Fruit fly (Drosophila melanogaster) whole organism, embryonic: ENCODE measurements around the gene CG15044.

ENCODE experiments used
- Abd-B ChIP-seq: fragments of 200-800 bp; sonication (Bioruptor generic); optimal IDR thresholded peaks from 2 replicates; lab custom pipeline; 2018; ENCODE audit warnings: missing biosample characterization, mild to moderate bottlenecking, missing genetic modification characterization, moderate library complexity
- Aef1 ChIP-seq: fragments of 200-800 bp; sonication (Bioruptor generic); IDR thresholded peaks from 3 replicates; pipeline ENCODE4 v1.3.6; 2022; ENCODE audit warnings: missing biosample characterization, missing genetic modification characterization
- Atf-2 ChIP-seq: fragments of 200-800 bp; sonication (Bioruptor generic); optimal IDR thresholded peaks from 2 replicates; lab custom pipeline; 2016; ENCODE audit warnings: missing biosample characterization, missing genetic modification characterization
- BtbVII ChIP-seq: fragments of 200-800 bp; sonication (Bioruptor generic); optimal IDR thresholded peaks from 3 replicates; lab custom pipeline; 2017; ENCODE audit warnings: missing biosample characterization, mild to moderate bottlenecking, missing genetic modification characterization
- C15 ChIP-seq: fragments of 200-800 bp; sonication (Bioruptor generic); IDR thresholded peaks from 3 replicates; pipeline ENCODE4 v1.3.6; 2022; ENCODE audit warnings: missing biosample characterization, missing genetic modification characterization
- CG10979 ChIP-seq: fragments of 200-800 bp; sonication (Bioruptor generic); optimal IDR thresholded peaks from 2 replicates; lab custom pipeline; 2018; ENCODE audit warnings: missing biosample characterization, mild to moderate bottlenecking, missing genetic modification characterization, moderate library complexity
- CG12104 ChIP-seq: fragments of 200-800 bp; sonication (Bioruptor generic); optimal IDR thresholded peaks from 3 replicates; lab custom pipeline; 2016; ENCODE audit warnings: missing biosample characterization, missing genetic modification characterization
- CG12391 ChIP-seq: fragments of 200-800 bp; sonication (Bioruptor generic); optimal IDR thresholded peaks from 3 replicates; lab custom pipeline; 2018; ENCODE audit warnings: missing biosample characterization, mild to moderate bottlenecking, missing genetic modification characterization, moderate library complexity
- CG12659 ChIP-seq: fragments of 200-800 bp; sonication (Bioruptor generic); optimal IDR thresholded peaks from 3 replicates; lab custom pipeline; 2017; ENCODE audit warnings: mild to moderate bottlenecking, missing biosample characterization, missing genetic modification reagents, missing genetic modification characterization
- CG14014 ChIP-seq: fragments of 200-800 bp; sonication (Bioruptor generic); IDR thresholded peaks from 2 replicates; pipeline ENCODE4 v1.3.6; 2022; ENCODE audit warnings: missing biosample characterization, missing genetic modification characterization
- CG14710 ChIP-seq: fragments of 200-800 bp; sonication (Bioruptor generic); optimal IDR thresholded peaks from 3 replicates; lab custom pipeline; 2019; ENCODE audit warnings: missing biosample characterization, mild to moderate bottlenecking, missing genetic modification characterization, moderate library complexity
- CG15269 ChIP-seq: fragments of 200-800 bp; sonication (Bioruptor generic); optimal IDR thresholded peaks from 2 replicates; lab custom pipeline; 2018; ENCODE audit warnings: missing biosample characterization, mild to moderate bottlenecking, missing genetic modification characterization, moderate library complexity
- CG15696 ChIP-seq: fragments of 200-800 bp; sonication (Bioruptor generic); optimal IDR thresholded peaks from 2 replicates; lab custom pipeline; 2019; ENCODE audit warnings: missing biosample characterization, mild to moderate bottlenecking, missing genetic modification characterization, moderate library complexity
- CG16863 ChIP-seq: fragments of 200-800 bp; sonication (Bioruptor generic); optimal IDR thresholded peaks from 3 replicates; lab custom pipeline; 2016; ENCODE audit warnings: missing biosample characterization, missing genetic modification characterization
- CG17361 ChIP-seq: fragments of 200-800 bp; sonication (Bioruptor generic); IDR thresholded peaks from 3 replicates; pipeline ENCODE4 v1.3.6; 2022; ENCODE audit warnings: missing biosample characterization, missing genetic modification characterization
- CG18011 ChIP-seq: fragments of 200-800 bp; sonication (Bioruptor generic); optimal IDR thresholded peaks from 2 replicates; lab custom pipeline; 2017; ENCODE audit warnings: missing biosample characterization, missing genetic modification characterization, mild to moderate bottlenecking, moderate library complexity, missing genotype
- CG18619 ChIP-seq: fragments of 200-800 bp; sonication (Bioruptor generic); optimal IDR thresholded peaks from 3 replicates; lab custom pipeline; 2017; ENCODE audit warnings: missing biosample characterization, mild to moderate bottlenecking, missing genetic modification characterization
- CG2116 ChIP-seq: fragments of 200-800 bp; sonication (Bioruptor generic); optimal IDR thresholded peaks from 3 replicates; lab custom pipeline; 2018; ENCODE audit warnings: missing biosample characterization, mild to moderate bottlenecking, missing genetic modification characterization
- CG6654 ChIP-seq: fragments of 200-800 bp; sonication (Bioruptor generic); optimal IDR thresholded peaks from 2 replicates; lab custom pipeline; 2017; ENCODE audit warnings: missing biosample characterization, mild to moderate bottlenecking, missing genetic modification characterization
- CG6813 ChIP-seq: fragments of 200-800 bp; sonication (Bioruptor generic); optimal IDR thresholded peaks from 2 replicates; lab custom pipeline; 2017; ENCODE audit warnings: missing biosample characterization, missing genetic modification characterization, mild to moderate bottlenecking, moderate library complexity, missing genetic modification reagents
- CG8089 ChIP-seq: fragments of 200-800 bp; sonication (Bioruptor generic); optimal IDR thresholded peaks from 3 replicates; lab custom pipeline; 2016; ENCODE audit warnings: missing biosample characterization, missing genetic modification characterization
- CG8388 ChIP-seq: fragments of 200-800 bp; sonication (Bioruptor generic); optimal IDR thresholded peaks from 2 replicates; lab custom pipeline; 2019; ENCODE audit warnings: missing biosample characterization, mild to moderate bottlenecking, missing genetic modification characterization, moderate library complexity
- CG9727 ChIP-seq: fragments of 200-800 bp; sonication (Bioruptor generic); optimal IDR thresholded peaks from 3 replicates; lab custom pipeline; 2017; ENCODE audit warnings: missing biosample characterization, mild to moderate bottlenecking, missing genetic modification characterization
- Chrac-16 ChIP-seq: fragments of 200-800 bp; sonication (Bioruptor generic); optimal IDR thresholded peaks from 3 replicates; lab custom pipeline; 2016; ENCODE audit warnings: missing biosample characterization, missing genetic modification characterization
- Dip3 ChIP-seq: fragments of 200-800 bp; sonication (Bioruptor generic); optimal IDR thresholded peaks from 3 replicates; lab custom pipeline; 2016; ENCODE audit warnings: missing biosample characterization, missing genetic modification characterization
- Dp ChIP-seq: fragments of 200-800 bp; sonication (Bioruptor generic); optimal IDR thresholded peaks from 2 replicates; lab custom pipeline; 2018; ENCODE audit warnings: missing biosample characterization, mild to moderate bottlenecking, missing genetic modification characterization, moderate library complexity
- E2f1 ChIP-seq: fragments of 200-800 bp; sonication (Bioruptor generic); IDR thresholded peaks from 2 replicates; pipeline ENCODE4 v1.3.6; 2022; ENCODE audit warnings: missing biosample characterization, missing genetic modification characterization
- Ets65A ChIP-seq: fragments of 200-800 bp; sonication (Bioruptor generic); peaks from one replicate; lab custom pipeline; 2016; ENCODE audit warnings: missing biosample characterization, missing genetic modification characterization
- HHEX ChIP-seq: fragments of 200-800 bp; sonication (Bioruptor generic); optimal IDR thresholded peaks from 3 replicates; lab custom pipeline; 2017; ENCODE audit warnings: missing biosample characterization, mild to moderate bottlenecking, missing genetic modification characterization, missing genetic modification reagents
- Hr51 ChIP-seq, 2 experiments: fragments of 200-800 bp; sonication (Bioruptor generic); optimal IDR thresholded peaks; 2 replicates in 1 of 2; 3 replicates in 1 of 2; lab custom pipeline; 2016 to 2018; ENCODE audit warnings: missing biosample characterization in 2 of 2, missing genetic modification characterization in 2 of 2, mild to moderate bottlenecking in 1 of 2, moderate library complexity in 1 of 2
- Kr ChIP-seq: fragments of 200-800 bp; sonication (Bioruptor generic); optimal IDR thresholded peaks from 2 replicates; lab custom pipeline; 2017; ENCODE audit warnings: missing biosample characterization, mild to moderate bottlenecking, missing genetic modification characterization
- Neu2 ChIP-seq: fragments of 200-800 bp; sonication (Bioruptor generic); optimal IDR thresholded peaks from 3 replicates; lab custom pipeline; 2016; ENCODE audit warnings: missing biosample characterization, missing genetic modification characterization, borderline replicate concordance
- Nf-YA ChIP-seq: fragments of 200-800 bp; sonication (Bioruptor generic); IDR thresholded peaks from 2 replicates; pipeline ENCODE4 v1.3.6; 2022; ENCODE audit warnings: missing biosample characterization, missing genetic modification characterization
- Nf-YC ChIP-seq: fragments of 200-800 bp; optimal IDR thresholded peaks from 3 replicates; lab custom pipeline; 2019; ENCODE audit warnings: missing biosample characterization, mild to moderate bottlenecking, missing genetic modification characterization, moderate library complexity
- Six4 ChIP-seq: fragments of 200-800 bp; sonication (Bioruptor generic); optimal IDR thresholded peaks from 2 replicates; lab custom pipeline; 2016; ENCODE audit warnings: missing biosample characterization, missing genetic modification characterization
- Ssrp ChIP-seq: fragments of 200-800 bp; sonication (Bioruptor generic); optimal IDR thresholded peaks from 2 replicates; lab custom pipeline; 2018; ENCODE audit warnings: missing biosample characterization, mild to moderate bottlenecking, missing genetic modification characterization, moderate library complexity
- Tbp ChIP-seq: fragments of >200 bp; optimal IDR thresholded peaks from 2 replicates; lab custom pipeline; 2018; ENCODE audit warnings: missing biosample characterization, missing genetic modification characterization
- amos ChIP-seq: fragments of 200-800 bp; sonication (Bioruptor generic); IDR thresholded peaks from 2 replicates; pipeline ENCODE4 v1.3.6; 2022; ENCODE audit warnings: missing biosample characterization, missing genetic modification characterization; ENCODE audit not compliant: partially characterized antibody
- bcd ChIP-seq: fragments of 200-800 bp; sonication (Bioruptor generic); optimal IDR thresholded peaks from 2 replicates; lab custom pipeline; 2017; ENCODE audit warnings: missing biosample characterization, mild to moderate bottlenecking, missing genetic modification characterization
- cas ChIP-seq: fragments of 200-800 bp; sonication (Bioruptor generic); IDR thresholded peaks from 2 replicates; pipeline ENCODE4 v1.3.6; 2022; ENCODE audit warnings: missing biosample characterization, missing genetic modification characterization
- chn ChIP-seq: fragments of 200-800 bp; sonication (Bioruptor generic); optimal IDR thresholded peaks from 2 replicates; lab custom pipeline; 2016; ENCODE audit warnings: missing biosample characterization, missing genetic modification characterization
- esg ChIP-seq: fragments of 200-800 bp; sonication (Bioruptor generic); conservative IDR thresholded peaks from 2 replicates; pipeline ENCODE4 v1.3.6; 2022; ENCODE audit warnings: missing biosample characterization, missing genetic modification characterization
- hb ChIP-seq: fragments of 200-800 bp; sonication (Bioruptor generic); IDR thresholded peaks from 3 replicates; pipeline ENCODE4 v1.3.6; 2022; ENCODE audit warnings: missing biosample characterization, missing genetic modification characterization; ENCODE audit not compliant: partially characterized antibody
- her ChIP-seq: fragments of 200-800 bp; sonication (Bioruptor generic); optimal IDR thresholded peaks from 2 replicates; lab custom pipeline; 2016; ENCODE audit warnings: missing biosample characterization, missing genetic modification characterization
- ind ChIP-seq: fragments of 200-800 bp; sonication (Bioruptor generic); optimal IDR thresholded peaks from 3 replicates; lab custom pipeline; 2016; ENCODE audit warnings: missing biosample characterization, missing genetic modification characterization
- kah ChIP-seq: fragments of 200-800 bp; sonication (Bioruptor generic); optimal IDR thresholded peaks from 2 replicates; lab custom pipeline; 2018; ENCODE audit warnings: missing biosample characterization, mild to moderate bottlenecking, missing genetic modification characterization
- nerfin-1 ChIP-seq: fragments of 200-800 bp; sonication (Bioruptor generic); optimal IDR thresholded peaks from 3 replicates; lab custom pipeline; 2019; ENCODE audit warnings: missing biosample characterization, mild to moderate bottlenecking, missing genetic modification characterization, moderate library complexity
- sc ChIP-seq, 3 experiments: fragments of >200 bp in 2 of 3; fragments of 200-800 bp in 1 of 3; sonication (Bioruptor generic) in 1 of 3; optimal IDR thresholded peaks; 2 replicates in 2 of 3; 3 replicates in 1 of 3; lab custom pipeline; 2017; ENCODE audit warnings: mild to moderate bottlenecking in 1 of 3, missing biosample characterization in 1 of 3, missing genetic modification characterization in 1 of 3, missing genetic modification reagents in 1 of 3
- ssp ChIP-seq: fragments of 200-800 bp; sonication (Bioruptor generic); IDR thresholded peaks from 2 replicates; pipeline ENCODE4 v1.3.6; 2022; ENCODE audit warnings: missing biosample characterization, missing genetic modification characterization

CG15044 gene

DNA sequence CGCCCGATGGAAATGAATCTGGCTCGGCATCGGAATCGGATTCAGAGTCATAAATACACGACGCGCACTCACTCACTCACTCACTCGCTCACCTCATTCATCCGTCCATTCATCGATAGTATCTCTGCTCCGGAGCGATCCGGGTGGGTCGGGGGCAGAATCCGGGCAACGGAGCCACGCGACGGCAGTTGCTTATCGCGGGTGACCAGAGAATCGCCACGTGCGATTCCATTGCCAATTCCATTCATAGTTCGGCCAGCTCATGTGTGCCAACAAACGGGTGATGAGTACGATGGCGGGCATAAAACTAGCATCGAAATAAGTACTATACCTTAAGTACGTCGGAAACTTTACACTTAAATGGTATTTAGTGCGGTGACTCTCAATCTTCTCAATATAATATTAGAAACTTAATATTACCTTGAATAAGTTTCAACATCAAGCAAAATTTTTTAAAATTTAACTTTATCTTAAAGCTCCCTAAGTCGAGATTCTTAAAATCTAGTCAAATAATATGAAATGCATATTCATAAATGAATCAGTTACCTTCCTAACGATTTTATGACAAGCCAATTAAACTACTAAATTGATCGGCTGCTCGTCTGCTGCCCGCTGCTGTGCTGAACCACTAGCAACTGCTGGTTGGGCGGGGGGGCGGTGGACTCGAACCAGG, 32.9 kb upstream of the CG15044 start (continued):
- TF ChIP-seq Chrac-16, result peak; percentile 16
- TF ChIP-seq Neu2 (GFP tag; lab: Kevin White, UChicago), result no peak
- peak in 1 of 2 experiments; percentile 32 for TF ChIP-seq Hr51 (GFP tag; optimal IDR thresholded peaks at IDR 0.05; lab: Kevin White, UChicago)
- peak; percentile 29 for TF ChIP-seq HHEX (GFP tag; lab: Kevin White, UChicago)
- TF ChIP-seq esg, result peak; percentile 7; the same call in 1 of the 2 replicates
- no peak for TF ChIP-seq Six4
- TF ChIP-seq Dip3 (GFP tag; lab: Kevin White, UChicago), result no peak
- peak; percentile 23 for TF ChIP-seq CG18619 (GFP tag; lab: Kevin White, UChicago)
- TF ChIP-seq CG2116 (GFP tag; lab: Kevin White, UChicago), result peak; percentile 14
- no peak for TF ChIP-seq Nf-YC (tag; lab: Kevin White, UChicago)
- TF ChIP-seq Dp (GFP tag; lab: Kevin White, UChicago), result no peak
- no peak for TF ChIP-seq C15
- no peak for TF ChIP-seq Nf-YA (GFP tag; lab: Robert Waterston, UW)
- 0 out of 2 replicates have a peak, but pooled peaks have one; percentile 9 for TF ChIP-seq E2f1 (GFP tag; lab: Robert Waterston, UW)
- no peak for TF ChIP-seq ssp (GFP tag; lab: Robert Waterston, UW)
- TF ChIP-seq CG18011 (GFP tag; lab: Kevin White, UChicago), result no peak
- TF ChIP-seq CG14710 (tag; lab: Kevin White, UChicago), result peak; percentile 70
- no peak for TF ChIP-seq chn (GFP tag; lab: Kevin White, UChicago)
- TF ChIP-seq CG6813 (GFP tag; lab: Kevin White, UChicago), result peak; percentile 2
- no peak for TF ChIP-seq nerfin-1
- peak; percentile 12 for TF ChIP-seq BtbVII (GFP tag; lab: Kevin White, UChicago)
- no peak for TF ChIP-seq her (GFP tag; lab: Kevin White, UChicago)
- no peak for TF ChIP-seq CG16863 (GFP tag; lab: Kevin White, UChicago)
- peak; percentile 14 for TF ChIP-seq Abd-B
- no peak for TF ChIP-seq cas (GFP tag; lab: Robert Waterston, UW)
- TF ChIP-seq Atf-2 (GFP tag; lab: Kevin White, UChicago), result no peak
- peak; percentile 63 for TF ChIP-seq CG15696 (tag; lab: Kevin White, UChicago)
- TF ChIP-seq sc (optimal IDR thresholded peaks at IDR 0.05; lab: Kevin White, UChicago), result no peak
- TF ChIP-seq sc (GFP tag; optimal IDR thresholded peaks at IDR 0.05; lab: Kevin White, UChicago), result peak; percentile 44
- TF ChIP-seq ind (GFP tag; lab: Kevin White, UChicago), result no peak
- TF ChIP-seq Tbp, result no peak
- TF ChIP-seq hb, result no peak
- TF ChIP-seq Aef1, result no peak
- TF ChIP-seq CG17361 (GFP tag; lab: Robert Waterston, UW), result peak; percentile 80
- peak; percentile 51 for TF ChIP-seq bcd (GFP tag; lab: Kevin White, UChicago)
- peak; percentile 5 for TF ChIP-seq CG6654 (GFP tag; lab: Kevin White, UChicago)
- peak; percentile 48 for TF ChIP-seq CG8388 (GFP tag; lab: Kevin White, UChicago)
- no peak for TF ChIP-seq CG8089 (GFP tag; lab: Kevin White, UChicago)
- peak; percentile 35 for TF ChIP-seq CG12104 (GFP tag; lab: Kevin White, UChicago)
- TF ChIP-seq CG12391 (tag; lab: Kevin White, UChicago), result peak; percentile 43
- no peak for TF ChIP-seq amos
- TF ChIP-seq Kr (GFP tag; lab: Kevin White, UChicago), result no peak
- TF ChIP-seq CG15269 (tag; lab: Kevin White, UChicago), result no peak
- TF ChIP-seq CG14014 (GFP tag; lab: Robert Waterston, UW), result no peak
- peak; percentile 89 for TF ChIP-seq Ets65A
- peak; percentile 79 for TF ChIP-seq CG10979 (tag; lab: Kevin White, UChicago)
- peak; percentile 73 for TF ChIP-seq CG9727 (GFP tag; lab: Kevin White, UChicago)
- peak; percentile 46 for TF ChIP-seq Ssrp (tag; lab: Kevin White, UChicago)
- TF ChIP-seq CG12659 (GFP tag; lab: Kevin White, UChicago), result peak; percentile 22
- peak; percentile 1 for TF ChIP-seq kah (GFP tag; lab: Kevin White, UChicago)
